Fruit fly (Drosophila melanogaster) whole organism, embryonic: ENCODE measurements around the gene NK7.1.

Experiments
- Adf1 ChIP-seq: fragments of 200-800 bp; sonication (Bioruptor generic); IDR thresholded peaks from 2 replicates; pipeline ENCODE4 v1.3.6; 2022; ENCODE audit warnings: missing biosample characterization, missing genetic modification characterization
- Atf6 ChIP-seq: fragments of 200-800 bp; sonication (Bioruptor generic); IDR thresholded peaks from 2 replicates; pipeline ENCODE4 v1.3.6; 2022; ENCODE audit warnings: missing biosample characterization, missing genetic modification characterization
- CG10267 ChIP-seq: fragments of 200-800 bp; sonication (Bioruptor generic); optimal IDR thresholded peaks from 2 replicates; lab custom pipeline; 2018; ENCODE audit warnings: missing biosample characterization, mild to moderate bottlenecking, missing genetic modification characterization, moderate library complexity
- CG10321 ChIP-seq: fragments of 200-800 bp; sonication (Bioruptor generic); IDR thresholded peaks from 2 replicates; pipeline ENCODE4 v1.3.6; 2022; ENCODE audit warnings: missing biosample characterization, missing genetic modification characterization
- CG10654 ChIP-seq: fragments of 200-800 bp; sonication (Bioruptor generic); optimal IDR thresholded peaks from 2 replicates; lab custom pipeline; 2016; ENCODE audit warnings: missing biosample characterization, missing genetic modification characterization
- CG1529 ChIP-seq: fragments of 200-800 bp; sonication (Bioruptor generic); optimal IDR thresholded peaks from 3 replicates; lab custom pipeline; 2018; ENCODE audit warnings: missing biosample characterization, missing genetic modification characterization
- CG15479 ChIP-seq: fragments of 200-800 bp; sonication (Bioruptor generic); optimal IDR thresholded peaks from 3 replicates; lab custom pipeline; 2019; ENCODE audit warnings: missing biosample characterization, mild to moderate bottlenecking, missing genetic modification characterization, moderate library complexity
- CG16813 ChIP-seq: fragments of 200-800 bp; sonication (Bioruptor generic); IDR thresholded peaks from 3 replicates; pipeline ENCODE4 v1.3.6; 2022; ENCODE audit warnings: missing biosample characterization, missing genetic modification characterization; ENCODE audit not compliant: partially characterized antibody
- CG17385 ChIP-seq: fragments of 200-800 bp; sonication (Bioruptor generic); optimal IDR thresholded peaks from 3 replicates; lab custom pipeline; 2018; ENCODE audit warnings: missing biosample characterization, mild to moderate bottlenecking, missing genetic modification characterization
- CG17568 ChIP-seq: fragments of 200-800 bp; sonication (Bioruptor generic); optimal IDR thresholded peaks from 2 replicates; lab custom pipeline; 2018; ENCODE audit warnings: missing biosample characterization, mild to moderate bottlenecking, missing genetic modification characterization, moderate library complexity
- CG18262 ChIP-seq: fragments of 200-800 bp; optimal IDR thresholded peaks from 3 replicates; lab custom pipeline; 2019; ENCODE audit warnings: missing biosample characterization, mild to moderate bottlenecking, missing genetic modification characterization, moderate library complexity
- CG18619 ChIP-seq: fragments of 200-800 bp; sonication (Bioruptor generic); optimal IDR thresholded peaks from 3 replicates; lab custom pipeline; 2017; ENCODE audit warnings: missing biosample characterization, mild to moderate bottlenecking, missing genetic modification characterization
- CG31441 ChIP-seq: fragments of 200-800 bp; sonication (Bioruptor generic); IDR thresholded peaks from 2 replicates; pipeline ENCODE4 v1.3.6; 2022; ENCODE audit warnings: missing biosample characterization, missing genetic modification characterization
- CG32767 ChIP-seq: fragments of 200-800 bp; sonication (Bioruptor generic); IDR thresholded peaks from 2 replicates; pipeline ENCODE4 v1.3.6; 2022; ENCODE audit warnings: missing biosample characterization, missing genetic modification characterization
- CG7963 ChIP-seq: fragments of 200-800 bp; sonication (Bioruptor generic); IDR thresholded peaks from 3 replicates; pipeline ENCODE4 v1.3.6; 2022; ENCODE audit warnings: missing biosample characterization, missing genetic modification characterization; ENCODE audit not compliant: partially characterized antibody
- CG8281 ChIP-seq: fragments of 200-800 bp; sonication (Bioruptor generic); optimal IDR thresholded peaks from 2 replicates; lab custom pipeline; 2018; ENCODE audit warnings: missing biosample characterization, mild to moderate bottlenecking, missing genetic modification characterization, moderate library complexity
- D ChIP-seq, 2 experiments: fragments of 200-800 bp in 1 of 2; fragments of >200 bp in 1 of 2; sonication (Bioruptor generic) in 1 of 2; optimal IDR thresholded peaks; 2 replicates in 1 of 2; 3 replicates in 1 of 2; lab custom pipeline; 2017; ENCODE audit warnings: mild to moderate bottlenecking in 1 of 2, missing biosample characterization in 1 of 2, missing genetic modification characterization in 1 of 2, missing genetic modification reagents in 1 of 2
- Dfd ChIP-seq, 2 experiments: fragments of >200 bp; optimal IDR thresholded peaks; 2 replicates each; lab custom pipeline; 2017; ENCODE audit warnings: missing biosample characterization in 2 of 2, missing genetic modification characterization in 2 of 2
- Dip2 ChIP-seq: fragments of 200-800 bp; sonication (Bioruptor generic); IDR thresholded peaks from 2 replicates; pipeline ENCODE4 v1.3.6; 2022; ENCODE audit warnings: missing biosample characterization, missing genetic modification characterization
- Fer2 ChIP-seq: fragments of 200-800 bp; sonication (Bioruptor generic); optimal IDR thresholded peaks from 2 replicates; lab custom pipeline; 2018; ENCODE audit warnings: missing biosample characterization, mild to moderate bottlenecking, missing genetic modification characterization, moderate library complexity
- Fer3 ChIP-seq: fragments of 200-800 bp; sonication (Bioruptor generic); optimal IDR thresholded peaks from 2 replicates; lab custom pipeline; 2018; ENCODE audit warnings: missing biosample characterization, mild to moderate bottlenecking, missing genetic modification characterization, moderate library complexity
- Hmr ChIP-seq: fragments of 200-800 bp; sonication (Bioruptor generic); optimal IDR thresholded peaks from 3 replicates; lab custom pipeline; 2017; ENCODE audit warnings: mild to moderate bottlenecking, missing biosample characterization, missing genetic modification reagents, missing genetic modification characterization
- Hr51 ChIP-seq, 2 experiments: fragments of 200-800 bp; sonication (Bioruptor generic); optimal IDR thresholded peaks; 2 replicates in 1 of 2; 3 replicates in 1 of 2; lab custom pipeline; 2016 to 2018; ENCODE audit warnings: missing biosample characterization in 2 of 2, missing genetic modification characterization in 2 of 2, mild to moderate bottlenecking in 1 of 2, moderate library complexity in 1 of 2
- Jarid2 ChIP-seq: fragments of 200-800 bp; sonication (Bioruptor generic); optimal IDR thresholded peaks from 3 replicates; lab custom pipeline; 2017; ENCODE audit warnings: mild to moderate bottlenecking, missing biosample characterization, missing genetic modification reagents, missing genetic modification characterization
- MESR4 ChIP-seq: fragments of 200-800 bp; sonication (Bioruptor generic); optimal IDR thresholded peaks from 2 replicates; lab custom pipeline; 2018; ENCODE audit warnings: missing biosample characterization, mild to moderate bottlenecking, missing genetic modification characterization, moderate library complexity
- Rfx ChIP-seq: fragments of 200-800 bp; sonication (Bioruptor generic); IDR thresholded peaks from 2 replicates; pipeline ENCODE4 v1.3.6; 2022; ENCODE audit warnings: missing biosample characterization, missing genetic modification characterization
- Xbp1 ChIP-seq: fragments of 200-800 bp; sonication (Bioruptor generic); optimal IDR thresholded peaks from 3 replicates; lab custom pipeline; 2016; ENCODE audit warnings: missing biosample characterization, mild to moderate bottlenecking, missing genetic modification characterization
- Xrp1 ChIP-seq: fragments of 200-800 bp; sonication (Bioruptor generic); IDR thresholded peaks from 2 replicates; pipeline ENCODE4 v1.3.6; 2022; ENCODE audit warnings: missing biosample characterization, missing genetic modification characterization
- ab ChIP-seq: fragments of 200-800 bp; sonication (Bioruptor generic); optimal IDR thresholded peaks from 2 replicates; lab custom pipeline; 2016; ENCODE audit warnings: missing biosample characterization, missing genetic modification characterization
- al ChIP-seq: fragments of 200-800 bp; sonication (Bioruptor generic); IDR thresholded peaks from 2 replicates; pipeline ENCODE4 v1.3.6; 2022; ENCODE audit warnings: missing biosample characterization, missing genetic modification characterization
- bab2 ChIP-seq: fragments of 200-800 bp; sonication (Bioruptor generic); optimal IDR thresholded peaks from 2 replicates; lab custom pipeline; 2016; ENCODE audit warnings: missing biosample characterization, missing genetic modification characterization
- corto ChIP-seq: fragments of 200-800 bp; sonication (Bioruptor generic); optimal IDR thresholded peaks from 2 replicates; lab custom pipeline; 2016; ENCODE audit warnings: missing biosample characterization, mild to moderate bottlenecking, missing genetic modification characterization, moderate library complexity
- ewg ChIP-seq: fragments of 200-800 bp; sonication (Bioruptor generic); optimal IDR thresholded peaks from 3 replicates; lab custom pipeline; 2017; ENCODE audit warnings: mild to moderate bottlenecking, missing biosample characterization, missing genetic modification reagents, missing genetic modification characterization
- fd64A ChIP-seq: fragments of 200-800 bp; sonication (Bioruptor generic); optimal IDR thresholded peaks from 3 replicates; lab custom pipeline; 2018; ENCODE audit warnings: missing biosample characterization, mild to moderate bottlenecking, missing genetic modification characterization
- gem ChIP-seq: fragments of 200-800 bp; sonication (Bioruptor generic); optimal IDR thresholded peaks from 2 replicates; lab custom pipeline; 2019; ENCODE audit warnings: missing biosample characterization, mild to moderate bottlenecking, missing genetic modification characterization, moderate library complexity
- her ChIP-seq: fragments of 200-800 bp; sonication (Bioruptor generic); optimal IDR thresholded peaks from 2 replicates; lab custom pipeline; 2016; ENCODE audit warnings: missing biosample characterization, missing genetic modification characterization
- lab ChIP-seq: fragments of 200-800 bp; sonication (Bioruptor generic); optimal IDR thresholded peaks from 3 replicates; lab custom pipeline; 2017; ENCODE audit warnings: missing biosample characterization, missing genetic modification characterization, mild to moderate bottlenecking, moderate library complexity, missing genetic modification reagents
- oc ChIP-seq: fragments of 200-800 bp; sonication (Bioruptor generic); optimal IDR thresholded peaks from 2 replicates; lab custom pipeline; 2018; ENCODE audit warnings: missing biosample characterization, mild to moderate bottlenecking, missing genetic modification characterization, moderate library complexity
- phol ChIP-seq: fragments of 200-800 bp; sonication (Bioruptor generic); optimal IDR thresholded peaks from 3 replicates; lab custom pipeline; 2018; ENCODE audit warnings: missing biosample characterization, mild to moderate bottlenecking, missing genetic modification characterization, moderate library complexity
- row ChIP-seq: fragments of 200-800 bp; sonication (Bioruptor generic); IDR thresholded peaks from 3 replicates; pipeline ENCODE4 v1.3.6; 2022; ENCODE audit warnings: missing biosample characterization, missing genetic modification characterization
- run ChIP-seq: fragments of 200-800 bp; sonication (Bioruptor generic); optimal IDR thresholded peaks from 3 replicates; lab custom pipeline; 2018; ENCODE audit warnings: missing biosample characterization, mild to moderate bottlenecking, missing genetic modification characterization
- sna ChIP-seq: fragments of 200-800 bp; sonication (Bioruptor generic); IDR thresholded peaks from 2 replicates; pipeline ENCODE4 v1.3.6; 2022; ENCODE audit warnings: missing biosample characterization, missing genetic modification characterization; ENCODE audit not compliant: partially characterized antibody
- tio ChIP-seq: fragments of 200-800 bp; sonication (Bioruptor generic); optimal IDR thresholded peaks from 2 replicates; lab custom pipeline; 2017; ENCODE audit warnings: missing biosample characterization, missing genetic modification characterization, inconsistent platforms
- tll ChIP-seq, 2 experiments: fragments of 200-800 bp in 1 of 2; fragments of >200 bp in 1 of 2; sonication (Bioruptor generic) in 1 of 2; optimal IDR thresholded peaks; 2 replicates each; lab custom pipeline; 2017 to 2019; ENCODE audit warnings: missing biosample characterization in 2 of 2, missing genetic modification characterization in 2 of 2, mild to moderate bottlenecking in 1 of 2, moderate library complexity in 1 of 2
- unpg ChIP-seq: fragments of 200-800 bp; sonication (Bioruptor generic); optimal IDR thresholded peaks from 3 replicates; lab custom pipeline; 2018; ENCODE audit warnings: missing biosample characterization, mild to moderate bottlenecking, missing genetic modification characterization, moderate library complexity
- vnd ChIP-seq: fragments of 200-800 bp; sonication (Bioruptor generic); IDR thresholded peaks from 3 replicates; pipeline ENCODE4 v1.3.6; 2022; ENCODE audit warnings: missing biosample characterization, missing genetic modification characterization; ENCODE audit not compliant: partially characterized antibody
- z ChIP-seq: fragments of 200-800 bp; sonication (Bioruptor generic); IDR thresholded peaks from 3 replicates; pipeline ENCODE4 v1.3.6; 2022; ENCODE audit warnings: missing biosample characterization, missing genetic modification characterization

NK7.1 gene

DNA sequence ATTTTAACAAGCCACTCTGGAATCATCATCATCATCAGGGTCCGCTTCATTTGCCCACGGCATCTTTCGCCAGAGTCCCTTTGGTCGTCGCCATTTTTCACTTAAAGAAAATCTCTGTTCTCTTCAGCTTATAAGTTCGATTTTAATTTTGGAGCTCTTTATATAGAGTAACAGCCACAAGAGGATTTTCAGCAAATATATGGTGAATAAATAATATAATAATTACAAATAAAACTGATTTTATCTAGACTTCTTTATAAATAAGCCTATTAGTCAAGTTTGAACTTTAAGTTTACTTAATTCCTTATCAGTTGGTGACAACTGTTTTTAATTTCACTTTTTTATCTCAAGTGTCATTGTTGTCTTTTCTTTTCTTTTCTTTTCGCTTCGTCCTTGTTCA is 24.3 kb downstream of the NK7.1 start (continued):
- TF ChIP-seq run = no peak
- TF ChIP-seq al (GFP tag; lab: Robert Waterston, UW) = no peak
- peak; percentile 9 for TF ChIP-seq phol
- TF ChIP-seq CG1529 = no peak
- TF ChIP-seq CG32767 (GFP tag; lab: Robert Waterston, UW) = no peak
- TF ChIP-seq CG18619 (GFP tag; lab: Kevin White, UChicago) = no peak
- TF ChIP-seq vnd = no peak
- TF ChIP-seq Xrp1 (GFP tag; lab: Robert Waterston, UW) = 0 out of 2 replicates have a peak, but pooled peaks have one; percentile 7
- TF ChIP-seq ewg (GFP tag; lab: Kevin White, UChicago) = no peak
- peak; percentile 51 for TF ChIP-seq lab (GFP tag; lab: Kevin White, UChicago)
- no peak for TF ChIP-seq CG15479 (GFP tag; lab: Kevin White, UChicago)
- no peak for TF ChIP-seq corto (GFP tag; lab: Kevin White, UChicago)
- no peak for TF ChIP-seq tll (GFP tag; optimal IDR thresholded peaks at IDR 0.05; lab: Kevin White, UChicago)
- no peak for TF ChIP-seq MESR4 (GFP tag; lab: Kevin White, UChicago)
- no peak for TF ChIP-seq CG10267
- TF ChIP-seq CG31441 = 0 out of 2 replicates have a peak, but pooled peaks have one; percentile 11
- no peak for TF ChIP-seq CG10321 (GFP tag; lab: Robert Waterston, UW)
- TF ChIP-seq Hmr (GFP tag; lab: Kevin White, UChicago) = peak; percentile 9
- no peak for TF ChIP-seq CG10654
- TF ChIP-seq unpg (GFP tag; lab: Kevin White, UChicago) = no peak
- peak in 1 of 2 experiments; percentile 34 for TF ChIP-seq Hr51 (GFP tag; optimal IDR thresholded peaks at IDR 0.05; lab: Kevin White, UChicago)
- no peak for TF ChIP-seq Rfx (GFP tag; lab: Robert Waterston, UW)
- peak; percentile 0 for TF ChIP-seq Fer3 (tag; lab: Kevin White, UChicago)
- TF ChIP-seq Xbp1 (GFP tag; lab: Kevin White, UChicago) = no peak
- peak; percentile 51 for TF ChIP-seq gem (tag; lab: Kevin White, UChicago)
- TF ChIP-seq ab (GFP tag; lab: Kevin White, UChicago) = no peak
- TF ChIP-seq CG8281 (tag; lab: Kevin White, UChicago) = no peak
- TF ChIP-seq D (optimal IDR thresholded peaks at IDR 0.05; lab: Kevin White, UChicago) = no peak
- no peak for TF ChIP-seq D (GFP tag; optimal IDR thresholded peaks at IDR 0.05; lab: Kevin White, UChicago)
- no peak for TF ChIP-seq oc (tag; lab: Kevin White, UChicago)
- TF ChIP-seq Jarid2 (GFP tag; lab: Kevin White, UChicago) = no peak
- no peak for TF ChIP-seq Dip2
- TF ChIP-seq row (GFP tag; lab: Robert Waterston, UW) = 0 out of 3 replicates have a peak, but pooled peaks have one; percentile 24
- TF ChIP-seq CG7963 (GFP tag; lab: Robert Waterston, UW) = no peak
- TF ChIP-seq, all 482 proteins: peak for 33

DNA sequence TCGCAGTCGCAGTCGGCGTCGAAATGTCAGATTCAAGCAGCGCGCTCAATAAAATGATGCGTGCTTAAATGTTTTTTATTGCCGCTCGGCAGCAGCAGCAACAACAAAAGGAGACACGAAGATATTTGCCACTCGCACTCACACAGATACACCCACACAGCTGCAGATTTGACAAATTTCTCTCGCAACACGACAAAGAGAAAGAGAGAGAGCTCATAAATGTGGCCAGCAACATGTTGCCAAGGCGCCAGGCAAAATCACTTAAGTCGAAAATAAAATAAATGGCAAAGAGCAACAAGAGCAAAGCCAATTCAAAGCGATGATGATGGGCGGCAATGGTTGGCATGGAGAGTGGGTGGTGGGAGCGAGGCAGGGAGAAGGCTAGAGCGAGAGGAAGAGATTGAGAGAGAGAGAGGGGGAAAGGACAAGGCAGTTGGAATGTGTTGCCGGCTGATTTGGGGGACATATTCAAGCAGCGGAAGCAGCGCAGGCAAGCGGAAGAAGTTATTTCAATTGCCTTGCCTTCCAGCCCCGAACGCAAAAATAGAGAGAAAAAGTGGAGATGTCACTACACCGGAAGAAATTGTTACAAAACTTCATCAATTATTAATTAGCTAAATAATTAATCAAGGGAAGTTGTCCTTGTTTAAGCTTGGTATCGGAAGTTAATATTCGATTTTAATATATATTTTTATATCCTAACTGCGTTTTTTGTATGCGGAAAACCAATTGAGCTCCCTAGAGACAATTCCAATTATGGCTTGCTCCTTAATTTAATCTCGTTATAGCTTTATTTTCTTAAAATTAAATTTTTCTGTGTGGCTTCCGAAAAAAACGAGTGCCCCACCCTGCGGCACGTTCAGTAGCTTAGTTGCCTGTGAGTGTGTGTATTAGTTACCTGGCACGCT is 25.7 kb downstream of the NK7.1 start:
- TF ChIP-seq Fer2 (peak; percentile 26), CG16813 (GFP tag; lab: Robert Waterston, UW) (no peak), Adf1 (GFP tag; lab: Robert Waterston, UW) (peak; percentile 96), her (no peak), CG18262 (tag; lab: Kevin White, UChicago) (peak; percentile 49), z (GFP tag; lab: Robert Waterston, UW) (peak; percentile 33; the same call in 1 of the 3 replicates), CG18619 (GFP tag; lab: Kevin White, UChicago) (peak; percentile 58), CG17568 (peak; percentile 12), CG17385 (GFP tag; lab: Kevin White, UChicago) (peak; percentile 61), sna (GFP tag; lab: Robert Waterston, UW) (no peak), Atf6 (GFP tag; lab: Robert Waterston, UW) (0 out of 2 replicates have a peak, but pooled peaks have one; percentile 40), bab2 (GFP tag; lab: Kevin White, UChicago) (peak; percentile 47), fd64A (GFP tag; lab: Kevin White, UChicago) (no peak), tio (GFP tag; lab: Kevin White, UChicago) (peak; percentile 66), Dfd (GFP tag; optimal IDR thresholded peaks at IDR 0.05; lab: Kevin White, UChicago) (no peak)
